Fruit fly (Drosophila melanogaster) whole organism, embryonic: ENCODE measurements around the gene tws.

Experiments used
- CG10543 ChIP-seq: fragments of 200-800 bp; sonication (Bioruptor generic); optimal IDR thresholded peaks from 3 replicates; lab custom pipeline; 2017; ENCODE audit warnings: missing biosample characterization, mild to moderate bottlenecking, missing genetic modification characterization, moderate library complexity
- CG10959 ChIP-seq: fragments of 200-800 bp; sonication (Bioruptor generic); IDR thresholded peaks from 2 replicates; pipeline ENCODE4 v1.3.6; 2022; ENCODE audit warnings: missing biosample characterization, missing genetic modification characterization
- CG11085 ChIP-seq: fragments of 200-800 bp; sonication (Bioruptor generic); IDR thresholded peaks from 2 replicates; pipeline ENCODE4 v1.3.6; 2022; ENCODE audit warnings: missing biosample characterization, missing genetic modification characterization
- CG11247 ChIP-seq: fragments of 200-800 bp; sonication (Bioruptor generic); IDR thresholded peaks from 2 replicates; pipeline ENCODE4 v1.3.6; 2022; ENCODE audit warnings: missing biosample characterization, missing genetic modification characterization
- CG11398 ChIP-seq: fragments of 200-800 bp; sonication (Bioruptor generic); optimal IDR thresholded peaks from 2 replicates; lab custom pipeline; 2016; ENCODE audit warnings: missing biosample characterization, missing genetic modification characterization
- CG11456 ChIP-seq: fragments of 200-800 bp; sonication (Bioruptor generic); IDR thresholded peaks from 3 replicates; pipeline ENCODE4 v1.3.6; 2022; ENCODE audit warnings: missing biosample characterization, missing genetic modification characterization
- CG12219 ChIP-seq: fragments of 200-800 bp; sonication (Bioruptor generic); optimal IDR thresholded peaks from 3 replicates; lab custom pipeline; 2018; ENCODE audit warnings: missing biosample characterization, mild to moderate bottlenecking, missing genetic modification characterization
- CG12299 ChIP-seq: fragments of 200-800 bp; sonication (Bioruptor generic); optimal IDR thresholded peaks from 2 replicates; lab custom pipeline; 2018; ENCODE audit warnings: missing biosample characterization, mild to moderate bottlenecking, missing genetic modification characterization
- CG15696 ChIP-seq: fragments of 200-800 bp; sonication (Bioruptor generic); optimal IDR thresholded peaks from 2 replicates; lab custom pipeline; 2019; ENCODE audit warnings: missing biosample characterization, mild to moderate bottlenecking, missing genetic modification characterization, moderate library complexity
- CG1603 ChIP-seq: fragments of 200-800 bp; sonication (Bioruptor generic); optimal IDR thresholded peaks from 2 replicates; lab custom pipeline; 2019; ENCODE audit warnings: missing biosample characterization, mild to moderate bottlenecking, missing genetic modification characterization, moderate library complexity
- CG2199 ChIP-seq: fragments of 200-800 bp; sonication (Bioruptor generic); IDR thresholded peaks from 3 replicates; pipeline ENCODE4 v1.3.6; 2022; ENCODE audit warnings: missing biosample characterization, missing genetic modification characterization
- CG2202 ChIP-seq: fragments of 200-800 bp; sonication (Bioruptor generic); optimal IDR thresholded peaks from 2 replicates; lab custom pipeline; 2018; ENCODE audit warnings: missing biosample characterization, mild to moderate bottlenecking, missing genetic modification characterization
- CG2875 ChIP-seq: fragments of 200-800 bp; sonication (Bioruptor generic); optimal IDR thresholded peaks from 2 replicates; lab custom pipeline; 2017; ENCODE audit warnings: missing biosample characterization, mild to moderate bottlenecking, missing genetic modification characterization, missing genetic modification reagents
- CG3065 ChIP-seq: fragments of 200-800 bp; sonication (Bioruptor generic); optimal IDR thresholded peaks from 2 replicates; lab custom pipeline; 2016; ENCODE audit warnings: missing biosample characterization, missing genetic modification characterization
- CG32532 ChIP-seq: fragments of 200-800 bp; sonication (Bioruptor generic); IDR thresholded peaks from 2 replicates; pipeline ENCODE4 v1.3.6; 2022; ENCODE audit warnings: missing biosample characterization, missing genetic modification characterization
- CG3281 ChIP-seq: fragments of 200-800 bp; sonication (Bioruptor generic); optimal IDR thresholded peaks from 3 replicates; lab custom pipeline; 2017; ENCODE audit warnings: missing biosample characterization, mild to moderate bottlenecking, missing genetic modification characterization
- CG4730 ChIP-seq: fragments of 200-800 bp; sonication (Bioruptor generic); IDR thresholded peaks from 2 replicates; pipeline ENCODE4 v1.3.6; 2022; ENCODE audit warnings: missing biosample characterization, missing genetic modification characterization
- CG5245 ChIP-seq: fragments of 200-800 bp; sonication (Bioruptor generic); optimal IDR thresholded peaks from 3 replicates; lab custom pipeline; 2016; ENCODE audit warnings: missing biosample characterization, missing genetic modification characterization
- CG6683 ChIP-seq: fragments of 200-800 bp; sonication (Bioruptor generic); optimal IDR thresholded peaks from 2 replicates; lab custom pipeline; 2017; ENCODE audit warnings: missing biosample characterization, mild to moderate bottlenecking, missing genetic modification characterization, missing genetic modification reagents
- CG6791 ChIP-seq: fragments of 200-800 bp; sonication (Bioruptor generic); IDR thresholded peaks from 3 replicates; pipeline ENCODE4 v1.3.6; 2022; ENCODE audit warnings: missing biosample characterization, missing genetic modification characterization; ENCODE audit not compliant: partially characterized antibody
- CG6813 ChIP-seq: fragments of 200-800 bp; sonication (Bioruptor generic); optimal IDR thresholded peaks from 2 replicates; lab custom pipeline; 2017; ENCODE audit warnings: missing biosample characterization, missing genetic modification characterization, mild to moderate bottlenecking, moderate library complexity, missing genetic modification reagents
- CG7556 ChIP-seq: fragments of 200-800 bp; sonication (Bioruptor generic); optimal IDR thresholded peaks from 2 replicates; lab custom pipeline; 2017; ENCODE audit warnings: missing biosample characterization, mild to moderate bottlenecking, missing genetic modification characterization
- CG9817 ChIP-seq: fragments of 200-800 bp; sonication (Bioruptor generic); optimal IDR thresholded peaks from 2 replicates; lab custom pipeline; 2018; ENCODE audit warnings: missing biosample characterization, mild to moderate bottlenecking, missing genetic modification characterization, moderate library complexity
- Chrac-16 ChIP-seq: fragments of 200-800 bp; sonication (Bioruptor generic); optimal IDR thresholded peaks from 3 replicates; lab custom pipeline; 2016; ENCODE audit warnings: missing biosample characterization, missing genetic modification characterization
- Doc2 ChIP-seq: fragments of 200-800 bp; sonication (Bioruptor generic); IDR thresholded peaks from 2 replicates; pipeline ENCODE4 v1.3.6; 2022; ENCODE audit warnings: missing biosample characterization, missing genetic modification characterization
- Drgx ChIP-seq: fragments of 200-800 bp; sonication (Bioruptor generic); IDR thresholded peaks from 2 replicates; pipeline ENCODE4 v1.3.6; 2022; ENCODE audit warnings: missing biosample characterization, missing genetic modification characterization
- Pdp1 ChIP-seq, 2 experiments: fragments of 200-800 bp; sonication (Bioruptor generic); optimal IDR thresholded peaks; 3 replicates each; lab custom pipeline; 2016; ENCODE audit warnings: missing biosample characterization in 2 of 2, missing genetic modification characterization in 2 of 2, mild to moderate bottlenecking in 1 of 2, moderate library complexity in 1 of 2
- Ptx1 ChIP-seq: fragments of 200-800 bp; sonication (Bioruptor generic); IDR thresholded peaks from 2 replicates; pipeline ENCODE4 v1.3.6; 2022; ENCODE audit warnings: missing biosample characterization, missing genetic modification characterization
- Xrp1 ChIP-seq: fragments of 200-800 bp; sonication (Bioruptor generic); IDR thresholded peaks from 2 replicates; pipeline ENCODE4 v1.3.6; 2022; ENCODE audit warnings: missing biosample characterization, missing genetic modification characterization
- ato ChIP-seq: fragments of 200-800 bp; sonication (Bioruptor generic); IDR thresholded peaks from 2 replicates; pipeline ENCODE4 v1.3.6; 2022; ENCODE audit warnings: missing biosample characterization, missing genetic modification characterization; ENCODE audit not compliant: partially characterized antibody
- corto ChIP-seq: fragments of 200-800 bp; sonication (Bioruptor generic); optimal IDR thresholded peaks from 2 replicates; lab custom pipeline; 2016; ENCODE audit warnings: missing biosample characterization, mild to moderate bottlenecking, missing genetic modification characterization, moderate library complexity
- danr ChIP-seq: fragments of 200-800 bp; sonication (Bioruptor generic); IDR thresholded peaks from 2 replicates; pipeline ENCODE4 v1.3.6; 2022; ENCODE audit warnings: missing biosample characterization, missing genetic modification characterization
- disco-r ChIP-seq: fragments of 200-800 bp; sonication (Bioruptor generic); optimal IDR thresholded peaks from 2 replicates; lab custom pipeline; 2016; ENCODE audit warnings: missing biosample characterization, missing genetic modification characterization
- eve ChIP-seq, 2 experiments: fragments of >200 bp; optimal IDR thresholded peaks; 2 replicates each; lab custom pipeline; 2017; ENCODE audit warnings: missing biosample characterization in 2 of 2, missing genetic modification characterization in 2 of 2
- fd102C ChIP-seq: fragments of 200-800 bp; sonication (Bioruptor generic); optimal IDR thresholded peaks from 2 replicates; lab custom pipeline; 2018; ENCODE audit warnings: missing biosample characterization, mild to moderate bottlenecking, missing genetic modification characterization, moderate library complexity
- fu2 ChIP-seq: fragments of 200-800 bp; sonication (Bioruptor generic); optimal IDR thresholded peaks from 2 replicates; lab custom pipeline; 2016; ENCODE audit warnings: missing biosample characterization, missing genetic modification characterization
- gce ChIP-seq: fragments of 200-800 bp; sonication (Bioruptor generic); IDR thresholded peaks from 3 replicates; pipeline ENCODE4 v1.3.6; 2022; ENCODE audit warnings: missing biosample characterization, missing genetic modification characterization
- grau ChIP-seq: fragments of 200-800 bp; optimal IDR thresholded peaks from 3 replicates; lab custom pipeline; 2019; ENCODE audit warnings: missing biosample characterization, mild to moderate bottlenecking, missing genetic modification characterization, moderate library complexity
- lab ChIP-seq: fragments of 200-800 bp; sonication (Bioruptor generic); optimal IDR thresholded peaks from 3 replicates; lab custom pipeline; 2017; ENCODE audit warnings: missing biosample characterization, missing genetic modification characterization, mild to moderate bottlenecking, moderate library complexity, missing genetic modification reagents
- otp ChIP-seq: fragments of 200-800 bp; sonication (Bioruptor generic); IDR thresholded peaks from 3 replicates; pipeline ENCODE4, ENCODE4 v1.3.6; 2022; ENCODE audit warnings: missing biosample characterization, missing genetic modification characterization
- pan ChIP-seq, 4 experiments: fragments of >200 bp in 3 of 4; fragments of 200-800 bp in 1 of 4; sonication (Bioruptor generic) in 1 of 4; optimal IDR thresholded peaks in 3 of 4; IDR thresholded peaks in 1 of 4; 2 replicates each; pipeline versions ENCODE4 v1.3.6 to Lab custom; 2017 to 2022; ENCODE audit warnings: missing biosample characterization in 2 of 4, missing genetic modification characterization in 2 of 4, mixed read lengths in 1 of 4
- schlank ChIP-seq: fragments of 200-800 bp; sonication (Bioruptor generic); optimal IDR thresholded peaks from 2 replicates; lab custom pipeline; 2018; ENCODE audit warnings: missing biosample characterization, mild to moderate bottlenecking, missing genetic modification characterization
- sens ChIP-seq: fragments of 200-800 bp; sonication (Bioruptor generic); peaks from one replicate; lab custom pipeline; 2016; ENCODE audit warnings: missing biosample characterization, missing genetic modification characterization
- sim ChIP-seq: fragments of 200-800 bp; sonication (Bioruptor generic); IDR thresholded peaks from 2 replicates; pipeline ENCODE4 v1.3.6; 2022; ENCODE audit warnings: missing biosample characterization, missing genetic modification characterization
- vfl ChIP-seq: fragments of 200-800 bp; sonication (Bioruptor generic); optimal IDR thresholded peaks from 2 replicates; lab custom pipeline; 2016; ENCODE audit warnings: missing biosample characterization, missing genetic modification characterization
- zfh1 ChIP-seq: fragments of 200-800 bp; sonication (Bioruptor generic); IDR thresholded peaks from 3 replicates; pipeline ENCODE4 v1.3.6; 2022; ENCODE audit warnings: missing biosample characterization, missing genetic modification characterization

tws gene

dm6 chr3R:10169124-10169766 is 29.7 kb upstream of the tws start:
- TF ChIP-seq CG11085 (GFP tag; lab: Robert Waterston, UW) (0 out of 2 replicates have a peak, but pooled peaks have one; percentile 1), CG6791 (GFP tag; lab: Robert Waterston, UW) (no peak), danr (GFP tag; lab: Robert Waterston, UW) (no peak), Pdp1 (GFP tag; optimal IDR thresholded peaks at IDR 0.05; lab: Kevin White, UChicago) (peak in 1 of 2 experiments; percentile 16), CG2199 (0 out of 3 replicates have a peak, but pooled peaks have one; percentile 36), zfh1 (GFP tag; lab: Robert Waterston, UW) (peak; percentile 14; the same call in 1 of the 3 replicates), CG1603 (peak; percentile 25), Xrp1 (GFP tag; lab: Robert Waterston, UW) (0 out of 2 replicates have a peak, but pooled peaks have one; percentile 10), CG3065 (GFP tag; lab: Kevin White, UChicago) (no peak), ato (GFP tag; lab: Robert Waterston, UW) (no peak), CG2202 (peak; percentile 38), fd102C (GFP tag; lab: Kevin White, UChicago) (peak; percentile 32), CG6813 (GFP tag; lab: Kevin White, UChicago) (peak; percentile 44), CG10959 (GFP tag; lab: Robert Waterston, UW) (no peak), sim (0 out of 2 replicates have a peak, but pooled peaks have one; percentile 53), Chrac-16 (GFP tag; lab: Kevin White, UChicago) (no peak), CG11398 (GFP tag; lab: Kevin White, UChicago) (no peak), Drgx (0 out of 2 replicates have a peak, but pooled peaks have one; percentile 19), sens (GFP tag; lab: Kevin White, UChicago) (peak; percentile 85), CG5245 (GFP tag; lab: Kevin White, UChicago) (peak; percentile 7), CG15696 (tag; lab: Kevin White, UChicago) (peak; percentile 6), otp (GFP tag; lab: Robert Waterston, UW) (peak; percentile 34; the same call in 1 of the 3 replicates)

dm6 chr3R:10168483-10169064 is 29.0 kb upstream of the tws start:
- TF ChIP-seq grau (tag; lab: Kevin White, UChicago), result peak; percentile 44
- peak; percentile 41 for TF ChIP-seq CG9817 (tag; lab: Kevin White, UChicago)
- peak; percentile 32 for TF ChIP-seq CG12299 (tag; lab: Kevin White, UChicago)
- peak; percentile 16 for TF ChIP-seq CG10543 (GFP tag; lab: Kevin White, UChicago)
- no peak for TF ChIP-seq Ptx1 (GFP tag; lab: Robert Waterston, UW)
- no peak for TF ChIP-seq Doc2 (GFP tag; lab: Robert Waterston, UW)
- TF ChIP-seq CG7556 (GFP tag; lab: Kevin White, UChicago), result peak; percentile 30
- TF ChIP-seq danr (GFP tag; lab: Robert Waterston, UW), result no peak
- TF ChIP-seq CG3281 (GFP tag; lab: Kevin White, UChicago), result peak; percentile 29
- TF ChIP-seq schlank, result peak; percentile 41
- TF ChIP-seq CG11247, result no peak
- peak; percentile 87 for TF ChIP-seq sens (GFP tag; lab: Kevin White, UChicago)
- TF ChIP-seq vfl (GFP tag; lab: Kevin White, UChicago), result no peak
- peak; percentile 3 for TF ChIP-seq corto (GFP tag; lab: Kevin White, UChicago)
- TF ChIP-seq CG4730 (GFP tag; lab: Robert Waterston, UW), result no peak
- TF ChIP-seq CG6683, result no peak
- TF ChIP-seq CG2875 (GFP tag; lab: Kevin White, UChicago), result no peak
- no peak for TF ChIP-seq CG6791 (GFP tag; lab: Robert Waterston, UW)
- TF ChIP-seq fu2, result peak; percentile 19
- no peak for TF ChIP-seq CG12219
- peak; percentile 37 for TF ChIP-seq CG32532 (GFP tag; lab: Robert Waterston, UW)
- no peak for TF ChIP-seq disco-r (GFP tag; lab: Kevin White, UChicago)
- TF ChIP-seq Drgx, result 0 out of 2 replicates have a peak, but pooled peaks have one; percentile 9
- peak; percentile 62; the same call in 1 of the 3 replicates for TF ChIP-seq CG11456 (GFP tag; lab: Robert Waterston, UW)
- peak; percentile 45 for TF ChIP-seq lab (GFP tag; lab: Kevin White, UChicago)
- 0 out of 3 replicates have a peak, but pooled peaks have one; percentile 20 for TF ChIP-seq gce (GFP tag; lab: Robert Waterston, UW)
- TF ChIP-seq eve (GFP tag; optimal IDR thresholded peaks at IDR 0.05; lab: Kevin White, UChicago), result no peak
- no peak for TF ChIP-seq pan (optimal IDR thresholded peaks at IDR 0.05; lab: Kevin White, UChicago)
- TF ChIP-seq pan (GFP tag; optimal IDR thresholded peaks at IDR 0.05 in 1 of 2, IDR thresholded peaks at IDR 0.05 in 1 of 2), result peak in 1 of 2 experiments; percentile 35
